Fruit fly (Drosophila melanogaster) whole organism, adult: ENCODE measurements around the gene vir-1.

ENCODE experiments used
- CG11617 ChIP-seq: fragments of 200-800 bp; sonication (Bioruptor generic); optimal IDR thresholded peaks from 2 replicates; lab custom pipeline; 2017; ENCODE audit warnings: mild to moderate bottlenecking, missing biosample characterization, missing genetic modification reagents, missing genetic modification characterization
- CG12768 ChIP-seq: fragments of 200-800 bp; sonication (Bioruptor generic); optimal IDR thresholded peaks from 2 replicates; lab custom pipeline; 2017; ENCODE audit warnings: missing biosample characterization, missing genetic modification characterization, mild to moderate bottlenecking, moderate library complexity, missing genetic modification reagents
- CG14711 ChIP-seq: fragments of 200-800 bp; sonication (Bioruptor generic); optimal IDR thresholded peaks from 2 replicates; lab custom pipeline; 2018; ENCODE audit warnings: missing biosample characterization, mild to moderate bottlenecking, missing genetic modification characterization, moderate library complexity
- CG1620 ChIP-seq: fragments of 200-800 bp; sonication (Bioruptor generic); optimal IDR thresholded peaks from 2 replicates; lab custom pipeline; 2016; ENCODE audit warnings: missing biosample characterization, missing genetic modification characterization
- CG33017 ChIP-seq: fragments of 200-800 bp; sonication (Bioruptor generic); optimal IDR thresholded peaks from 2 replicates; lab custom pipeline; 2018; ENCODE audit warnings: missing biosample characterization, mild to moderate bottlenecking, missing genetic modification characterization, moderate library complexity
- CG5204 ChIP-seq: fragments of 200-800 bp; sonication (Bioruptor generic); optimal IDR thresholded peaks from 2 replicates; lab custom pipeline; 2016; ENCODE audit warnings: missing biosample characterization, missing genetic modification characterization
- CG7045 ChIP-seq: fragments of 200-800 bp; sonication (Bioruptor generic); optimal IDR thresholded peaks from 2 replicates; lab custom pipeline; 2017; ENCODE audit warnings: missing biosample characterization, mild to moderate bottlenecking, missing genetic modification characterization
- CG7101 ChIP-seq: fragments of 200-800 bp; sonication (Bioruptor generic); optimal IDR thresholded peaks from 2 replicates; lab custom pipeline; 2018; ENCODE audit warnings: missing biosample characterization, mild to moderate bottlenecking, missing genetic modification characterization, moderate library complexity
- Clk ChIP-seq: fragments of 200-800 bp; sonication (Bioruptor generic); optimal IDR thresholded peaks from 2 replicates; lab custom pipeline; 2017; ENCODE audit warnings: missing biosample characterization, missing genetic modification characterization
- Crg-1 ChIP-seq: fragments of 200-800 bp; sonication (Bioruptor generic); optimal IDR thresholded peaks from 2 replicates; lab custom pipeline; 2016; ENCODE audit warnings: missing biosample characterization, missing genetic modification characterization
- Hr96 ChIP-seq: fragments of 200-800 bp; sonication (Bioruptor generic); optimal IDR thresholded peaks from 2 replicates; lab custom pipeline; 2016; ENCODE audit warnings: missing biosample characterization, missing genetic modification characterization
- Mnt ChIP-seq: fragments of 200-800 bp; sonication (Bioruptor generic); optimal IDR thresholded peaks from 2 replicates; lab custom pipeline; 2016; ENCODE audit warnings: missing biosample characterization, mild to moderate bottlenecking, missing genetic modification characterization
- bab1 ChIP-seq: fragments of 200-800 bp; sonication (Bioruptor generic); optimal IDR thresholded peaks from 3 replicates; lab custom pipeline; 2019; ENCODE audit warnings: missing biosample characterization, mild to moderate bottlenecking, missing genetic modification characterization, moderate library complexity
- cic ChIP-seq: fragments of 200-800 bp; sonication (Bioruptor generic); optimal IDR thresholded peaks from 2 replicates; lab custom pipeline; 2017; ENCODE audit warnings: missing biosample characterization, mild to moderate bottlenecking, missing genetic modification characterization, moderate library complexity
- cnc ChIP-seq, 2 experiments: fragments of >200 bp; optimal IDR thresholded peaks; 2 replicates each; lab custom pipeline; 2017
- kay ChIP-seq: fragments of 200-800 bp; sonication (Bioruptor generic); peaks from one replicate; lab custom pipeline; 2016; ENCODE audit warnings: missing biosample characterization, missing genetic modification characterization, borderline replicate concordance
- ovo ChIP-seq: fragments of 200-800 bp; sonication (Bioruptor generic); optimal IDR thresholded peaks from 2 replicates; lab custom pipeline; 2016; ENCODE audit warnings: missing biosample characterization, missing genetic modification characterization
- pad ChIP-seq: fragments of 200-800 bp; sonication (Bioruptor generic); optimal IDR thresholded peaks from 3 replicates; lab custom pipeline; 2017; ENCODE audit warnings: missing biosample characterization, missing genetic modification characterization, mild to moderate bottlenecking, moderate library complexity, missing genetic modification reagents
- tj ChIP-seq: fragments of 200-800 bp; sonication (Bioruptor generic); optimal IDR thresholded peaks from 3 replicates; lab custom pipeline; 2017; ENCODE audit warnings: missing biosample characterization, mild to moderate bottlenecking, missing genetic modification characterization, moderate library complexity
- toe ChIP-seq: fragments of 200-800 bp; sonication (Bioruptor generic); optimal IDR thresholded peaks from 2 replicates; lab custom pipeline; 2016; ENCODE audit warnings: missing biosample characterization, missing genetic modification characterization

The vir-1 gene

dm6 chr2L:12415485-12416137 is 7.6 kb downstream of the vir-1 start:
- TF ChIP-seq ovo (GFP tag; lab: Kevin White, UChicago), result no peak
- no peak for TF ChIP-seq CG33017

dm6 chr2L:12413899-12414298 is 9.3 kb downstream of the vir-1 start:
- no peak for TF ChIP-seq Mnt (GFP tag; lab: Kevin White, UChicago)
- TF ChIP-seq cic (GFP tag; lab: Kevin White, UChicago), result no peak
- no peak for TF ChIP-seq CG12768 (GFP tag; lab: Kevin White, UChicago)
- no peak for TF ChIP-seq toe (GFP tag; lab: Kevin White, UChicago)
- no peak for TF ChIP-seq CG11617 (GFP tag; lab: Kevin White, UChicago)
- TF ChIP-seq CG7045, result no peak

dm6 chr2L:12410679-12411078 is 12.6 kb downstream of the vir-1 start:
- no peak for TF ChIP-seq CG7045
- no peak for TF ChIP-seq CG12768 (GFP tag; lab: Kevin White, UChicago)
- no peak for TF ChIP-seq CG5204 (GFP tag; lab: Kevin White, UChicago)
- TF ChIP-seq CG33017, result no peak
- TF ChIP-seq pad (GFP tag; lab: Kevin White, UChicago), result no peak
- no peak for TF ChIP-seq CG14711
- TF ChIP-seq CG11617 (GFP tag; lab: Kevin White, UChicago), result no peak
- no peak for TF ChIP-seq cnc (optimal IDR thresholded peaks at IDR 0.05; lab: Kevin White, UChicago)
- TF ChIP-seq CG1620 (GFP tag; lab: Kevin White, UChicago), result no peak
- TF ChIP-seq kay, result no peak
- TF ChIP-seq toe (GFP tag; lab: Kevin White, UChicago), result no peak
- TF ChIP-seq Crg-1, result no peak
- no peak for TF ChIP-seq Hr96
- TF ChIP-seq cic (GFP tag; lab: Kevin White, UChicago), result no peak
- TF ChIP-seq tj (GFP tag; lab: Kevin White, UChicago), result no peak
- no peak for TF ChIP-seq ovo (GFP tag; lab: Kevin White, UChicago)
- TF ChIP-seq Clk (GFP tag; lab: Kevin White, UChicago), result no peak
- TF ChIP-seq CG7101, result no peak
- TF ChIP-seq bab1, result no peak
- TF ChIP-seq Mnt (GFP tag; lab: Kevin White, UChicago), result no peak

- TF ChIP-seq CG11617 (GFP tag; lab: Kevin White, UChicago) (no peak), kay (peak; percentile 94), Hr96 (no peak), cic (GFP tag; lab: Kevin White, UChicago) (peak; percentile 51)
These were observed 18.6 kb downstream of the vir-1 start for dm6 chr2L:12404555-12405077.

- no peak for TF ChIP-seq CG5204 (GFP tag; lab: Kevin White, UChicago)
These were observed 25.3 kb downstream of the vir-1 start, which contains the start of gene Pkd2 for dm6 chr2L:12397974-12398373. TSS of gene Pkd2 (plus strand) at chr2L:12398274.

- no peak for TF ChIP-seq cic (GFP tag; lab: Kevin White, UChicago)
- no peak for TF ChIP-seq CG7045
- no peak for TF ChIP-seq ovo (GFP tag; lab: Kevin White, UChicago)
- no peak for TF ChIP-seq bab1
- TF ChIP-seq CG33017, result no peak
- TF ChIP-seq CG12768 (GFP tag; lab: Kevin White, UChicago), result no peak
- TF ChIP-seq Crg-1, result no peak
- no peak for TF ChIP-seq CG1620 (GFP tag; lab: Kevin White, UChicago)
- no peak for TF ChIP-seq Mnt (GFP tag; lab: Kevin White, UChicago)
- TF ChIP-seq cnc (optimal IDR thresholded peaks at IDR 0.05; lab: Kevin White, UChicago), result no peak
These were observed 30.8 kb downstream of the vir-1 start for dm6 chr2L:12392406-12392805.

- TF ChIP-seq Clk (GFP tag; lab: Kevin White, UChicago) (no peak), tj (GFP tag; lab: Kevin White, UChicago) (peak; percentile 65), CG7101 (no peak)
These were observed 48.6 kb downstream of the vir-1 start for dm6 chr2L:12374546-12375081.

- TF ChIP-seq CG7045 (no peak), CG11617 (GFP tag; lab: Kevin White, UChicago) (no peak), bab1 (no peak)
These were observed 49.7 kb downstream of the vir-1 start for dm6 chr2L:12373559-12373958.
